Worm (Caenorhabditis elegans): ENCODE measurements around the gene cysl-1.
A peak's percentile ranks its signal among the peaks of the same experiment; 100 is the strongest.

Gene cysl-1

ce11 chrX:9954483-9955041, at the start of gene cysl-1:
Gene cysl-1, minus strand, starts transcription at chrX:9954533.
- TF ChIP-seq F13H6.1 (tag; optimal IDR thresholded peaks at IDR 0.05) (peak; percentile 56), egl-27 (tag; optimal IDR thresholded peaks at IDR 0.05) (no peak), nhr-237 (tag; optimal IDR thresholded peaks at IDR 0.05) (no peak), sma-9 (GFP tag; optimal IDR thresholded peaks at IDR 0.05) (peak; percentile 84), sma-9 (tag; optimal IDR thresholded peaks at IDR 0.05) (no peak), dmd-4 (tag; optimal IDR thresholded peaks at IDR 0.05) (no peak), gmeb-1 (tag; optimal IDR thresholded peaks at IDR 0.05) (no peak), ztf-4 (tag; optimal IDR thresholded peaks at IDR 0.05) (peak; percentile 50), lsy-2 (tag; optimal IDR thresholded peaks at IDR 0.05) (peak in 1 of 2 experiments; percentile 7), unc-62 (GFP tag; optimal IDR thresholded peaks at IDR 0.05) (no peak), Y55F3AM.14 (GFP tag; optimal IDR thresholded peaks at IDR 0.05) (no peak), unc-55 (GFP tag; optimal IDR thresholded peaks at IDR 0.05) (no peak)

ce11 chrX:10000635-10001034, 46.3 kb upstream of the cysl-1 start, which contains the start of gene F19C6.2:
Gene F19C6.2, plus strand, starts transcription at chrX:10000935.
- TF ChIP-seq nhr-10 (tag; optimal IDR thresholded peaks at IDR 0.05), result no peak
- TF ChIP-seq blmp-1 (tag; optimal IDR thresholded peaks at IDR 0.05; ENCODE audit: insufficient read depth), result no peak
- TF ChIP-seq lin-13 (GFP tag; optimal IDR thresholded peaks at IDR 0.05), result no peak
- no peak for TF ChIP-seq ceh-16 (tag; optimal IDR thresholded peaks at IDR 0.05)
- TF ChIP-seq nhr-11 (tag; optimal IDR thresholded peaks at IDR 0.05), result no peak
- no peak for TF ChIP-seq ama-1 (optimal IDR thresholded peaks at IDR 0.05)
- TF ChIP-seq nhr-77 (tag; optimal IDR thresholded peaks at IDR 0.05), result no peak

DNA sequence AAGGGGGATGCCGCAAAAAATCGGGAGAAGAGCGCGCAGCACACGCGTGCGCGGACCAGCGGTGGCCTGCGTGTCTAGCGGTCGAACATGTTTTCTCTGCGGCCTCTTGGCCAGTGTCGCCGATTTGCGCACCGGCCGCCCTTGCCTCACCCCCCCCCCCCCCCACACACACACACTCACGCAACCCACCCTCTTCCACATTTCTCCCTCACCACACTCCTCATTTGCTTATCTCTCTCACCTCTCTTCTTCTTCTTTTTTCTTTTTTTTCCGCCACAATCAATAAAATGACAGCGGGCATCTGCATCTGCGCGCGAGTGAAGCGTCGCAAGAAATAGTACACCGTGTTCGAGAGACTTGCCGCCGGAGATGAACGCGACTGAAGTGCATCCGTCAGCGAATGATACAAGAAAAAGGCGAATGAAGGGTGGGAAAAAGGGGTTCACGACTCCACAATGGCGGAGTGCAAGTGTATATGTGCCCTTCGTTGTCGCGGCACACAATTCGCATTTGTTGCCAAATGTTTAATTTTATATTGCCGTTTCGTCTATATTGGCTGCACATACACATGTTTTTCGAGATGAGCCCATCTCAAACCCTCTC, 45.4 kb upstream of the cysl-1 start:
- TF ChIP-seq nhr-77 (tag; optimal IDR thresholded peaks at IDR 0.05) (no peak), nhr-21 (tag; optimal IDR thresholded peaks at IDR 0.05) (peak; percentile 68), nhr-25 (tag; optimal IDR thresholded peaks at IDR 0.05) (peak; percentile 76), sma-3 (GFP tag; optimal IDR thresholded peaks at IDR 0.05) (peak; percentile 62), nhr-6 (tag; optimal IDR thresholded peaks at IDR 0.05) (peak; percentile 68), ceh-82 (tag; optimal IDR thresholded peaks at IDR 0.05) (peak; percentile 32), lsy-2 (tag; optimal IDR thresholded peaks at IDR 0.05) (peak; percentile 58 to 71), ama-1 (optimal IDR thresholded peaks at IDR 0.05) (no peak), lin-11 (tag; optimal IDR thresholded peaks at IDR 0.05) (peak; percentile 67), ztf-4 (tag; optimal IDR thresholded peaks at IDR 0.05) (peak; percentile 2), sma-9 (GFP tag; optimal IDR thresholded peaks at IDR 0.05) (peak; percentile 63), sma-9 (tag; optimal IDR thresholded peaks at IDR 0.05) (no peak), F13H6.1 (tag; optimal IDR thresholded peaks at IDR 0.05) (peak; percentile 87), zag-1 (tag; optimal IDR thresholded peaks at IDR 0.05) (no peak), ceh-16 (tag; optimal IDR thresholded peaks at IDR 0.05) (peak; percentile 13), mab-5 (tag; optimal IDR thresholded peaks at IDR 0.05) (peak; percentile 70), C34F6.9 (tag; optimal IDR thresholded peaks at IDR 0.05) (peak; percentile 68), Y55F3AM.14 (GFP tag; optimal IDR thresholded peaks at IDR 0.05) (peak; percentile 93), aly-2 (tag; optimal IDR thresholded peaks at IDR 0.05) (no peak), sem-4 (tag; optimal IDR thresholded peaks at IDR 0.05) (peak; percentile 86), snpc-4 (tag; optimal IDR thresholded peaks at IDR 0.05) (no peak), lin-13 (GFP tag; optimal IDR thresholded peaks at IDR 0.05) (peak; percentile 44), nhr-129 (tag; optimal IDR thresholded peaks at IDR 0.05) (peak; percentile 10), fos-1 (tag; optimal IDR thresholded peaks at IDR 0.05) (peak; percentile 76), mdl-1 (tag; optimal IDR thresholded peaks at IDR 0.05) (peak; percentile 49 to 71), gmeb-1 (tag; optimal IDR thresholded peaks at IDR 0.05) (peak; percentile 58), unc-55 (GFP tag; optimal IDR thresholded peaks at IDR 0.05) (peak; percentile 60), peb-1 (tag; optimal IDR thresholded peaks at IDR 0.05) (peak; percentile 83), egl-27 (tag; optimal IDR thresholded peaks at IDR 0.05) (peak; percentile 91), crh-2 (tag; optimal IDR thresholded peaks at IDR 0.05) (peak; percentile 77), nhr-23 (tag; optimal IDR thresholded peaks at IDR 0.05) (no peak), ztf-1 (GFP tag; conservative IDR thresholded peaks at IDR 0.05) (no peak), nhr-237 (tag; optimal IDR thresholded peaks at IDR 0.05) (no peak)
